Worm (Caenorhabditis elegans): ENCODE results near the gene dur-1.

The dur-1 gene

ce11 chrIV:9875646-9876045 is 52.4 kb downstream of the dur-1 start (continued):
- TF ChIP-seq F44E2.7 (GFP tag; IDR thresholded peaks at IDR 0.05), result no peak
- no peak for TF ChIP-seq F37D6.2 (tag; optimal IDR thresholded peaks at IDR 0.05)
- TF ChIP-seq dmd-6 (GFP tag; IDR thresholded peaks at IDR 0.05), result peak; percentile 92
- TF ChIP-seq ztf-11 (tag; optimal IDR thresholded peaks at IDR 0.05), result no peak
- TF ChIP-seq nhr-237 (tag; optimal IDR thresholded peaks at IDR 0.05), result no peak
- no peak for TF ChIP-seq gei-8 (GFP tag; optimal IDR thresholded peaks at IDR 0.05)
- TF ChIP-seq egl-27 (tag; optimal IDR thresholded peaks at IDR 0.05), result no peak
- TF ChIP-seq T20F7.1 (GFP tag; optimal IDR thresholded peaks at IDR 0.05), result peak; percentile 44
- no peak for TF ChIP-seq lin-1 (GFP tag; IDR thresholded peaks at IDR 0.05)
- TF ChIP-seq egl-43 (GFP tag; IDR thresholded peaks at IDR 0.05), result no peak
- no peak for TF ChIP-seq ama-1 (optimal IDR thresholded peaks at IDR 0.05)
- TF ChIP-seq dpl-1 (GFP tag; optimal IDR thresholded peaks at IDR 0.05), result peak; percentile 14
- TF ChIP-seq tra-1 (GFP tag; IDR thresholded peaks at IDR 0.05), result no peak
- no peak for TF ChIP-seq zfp-2 (tag; optimal IDR thresholded peaks at IDR 0.05)

- TF ChIP-seq nhr-11 (tag; optimal IDR thresholded peaks at IDR 0.05) (peak; percentile 53), nhr-10 (tag; optimal IDR thresholded peaks at IDR 0.05) (no peak), nhr-28 (tag; optimal IDR thresholded peaks at IDR 0.05) (peak; percentile 39), spr-1 (tag; optimal IDR thresholded peaks at IDR 0.05) (no peak), pqm-1 (tag; optimal IDR thresholded peaks at IDR 0.05) (peak; percentile 9), tag-97 (GFP tag; IDR thresholded peaks at IDR 0.05) (no peak), rbr-2 (tag; optimal IDR thresholded peaks at IDR 0.05) (peak; percentile 20), cey-2 (tag; optimal IDR thresholded peaks at IDR 0.05; ENCODE audit: borderline replicate concordance, insufficient read depth) (no peak), mxl-3 (GFP tag; optimal IDR thresholded peaks at IDR 0.05) (peak; percentile 71), arid-1 (GFP tag; conservative IDR thresholded peaks at IDR 0.05) (no peak), ctbp-1 (GFP tag; IDR thresholded peaks at IDR 0.05) (no peak), lin-38 (GFP tag; IDR thresholded peaks at IDR 0.05) (no peak), ZK546.5 (tag; optimal IDR thresholded peaks at IDR 0.05) (no peak), madf-5 (GFP tag; IDR thresholded peaks at IDR 0.05) (no peak), F37D6.2 (tag; optimal IDR thresholded peaks at IDR 0.05) (no peak), daf-19 (GFP tag; conservative IDR thresholded peaks at IDR 0.05) (no peak), mdl-1 (tag; optimal IDR thresholded peaks at IDR 0.05) (peak; percentile 26 to 55), lin-13 (GFP tag; optimal IDR thresholded peaks at IDR 0.05) (peak; percentile 13), nhr-77 (tag; optimal IDR thresholded peaks at IDR 0.05) (peak; percentile 17), aha-1 (tag) (peak; percentile 60), aly-2 (tag; optimal IDR thresholded peaks at IDR 0.05) (no peak), ceh-82 (tag; optimal IDR thresholded peaks at IDR 0.05) (no peak), Y105C5A.15 (GFP tag; IDR thresholded peaks at IDR 0.05) (no peak), daf-12 (tag; optimal IDR thresholded peaks at IDR 0.05) (no peak), snpc-4 (tag; optimal IDR thresholded peaks at IDR 0.05) (no peak), F44E2.7 (GFP tag; IDR thresholded peaks at IDR 0.05) (no peak), hlh-11 (tag; optimal IDR thresholded peaks at IDR 0.05) (peak; percentile 71), unc-39 (tag; optimal IDR thresholded peaks at IDR 0.05) (no peak), Y5F2A.4 (GFP tag; optimal IDR thresholded peaks at IDR 0.05) (no peak), lim-7 (GFP tag; IDR thresholded peaks at IDR 0.05) (no peak), egl-43 (GFP tag; IDR thresholded peaks at IDR 0.05) (no peak), T20F7.1 (GFP tag; optimal IDR thresholded peaks at IDR 0.05) (peak; percentile 26), php-3 (GFP tag; IDR thresholded peaks at IDR 0.05) (no peak), ceh-44 (GFP tag; IDR thresholded peaks at IDR 0.05) (no peak), Y75B8A.6 (GFP tag; IDR thresholded peaks at IDR 0.05) (no peak), dmd-6 (GFP tag; IDR thresholded peaks at IDR 0.05) (peak; percentile 61), spr-3 (GFP tag; optimal IDR thresholded peaks at IDR 0.05) (no peak), zip-2 (tag; optimal IDR thresholded peaks at IDR 0.05) (no peak), dmd-9 (GFP tag; IDR thresholded peaks at IDR 0.05) (no peak), fkh-10 (GFP tag; optimal IDR thresholded peaks at IDR 0.05) (no peak), nhr-25 (tag; optimal IDR thresholded peaks at IDR 0.05; ENCODE audit: borderline replicate concordance, insufficient read depth) (no peak), nhr-237 (tag; optimal IDR thresholded peaks at IDR 0.05) (no peak), R02D3.7 (tag; optimal IDR thresholded peaks at IDR 0.05) (no peak)
These were observed 54.2 kb downstream of the dur-1 start for ce11 chrIV:9873837-9874236.
